Fruit fly (Drosophila melanogaster) whole organism, embryonic: ENCODE data around the gene CG4709.

Source experiments
- Adf1 ChIP-seq: fragments of 200-800 bp; sonication (Bioruptor generic); IDR thresholded peaks from 2 replicates; pipeline ENCODE4 v1.3.6; 2022; ENCODE audit warnings: missing biosample characterization, missing genetic modification characterization
- CG10267 ChIP-seq: fragments of 200-800 bp; sonication (Bioruptor generic); optimal IDR thresholded peaks from 2 replicates; lab custom pipeline; 2018; ENCODE audit warnings: missing biosample characterization, mild to moderate bottlenecking, missing genetic modification characterization, moderate library complexity
- CG10979 ChIP-seq: fragments of 200-800 bp; sonication (Bioruptor generic); optimal IDR thresholded peaks from 2 replicates; lab custom pipeline; 2018; ENCODE audit warnings: missing biosample characterization, mild to moderate bottlenecking, missing genetic modification characterization, moderate library complexity
- CG12071 ChIP-seq: fragments of 200-800 bp; sonication (Bioruptor generic); optimal IDR thresholded peaks from 3 replicates; lab custom pipeline; 2018; ENCODE audit warnings: missing biosample characterization, mild to moderate bottlenecking, missing genetic modification characterization
- CG13123 ChIP-seq: fragments of 200-800 bp; sonication (Bioruptor generic); optimal IDR thresholded peaks from 2 replicates; lab custom pipeline; 2016; ENCODE audit warnings: missing biosample characterization, missing genetic modification characterization
- CG13296 ChIP-seq: fragments of 200-800 bp; sonication (Bioruptor generic); optimal IDR thresholded peaks from 3 replicates; lab custom pipeline; 2018; ENCODE audit warnings: missing biosample characterization, mild to moderate bottlenecking, missing genetic modification characterization
- CG1792 ChIP-seq: fragments of 200-800 bp; sonication (Bioruptor generic); optimal IDR thresholded peaks from 2 replicates; lab custom pipeline; 2016; ENCODE audit warnings: missing biosample characterization, missing genetic modification characterization
- CG18011 ChIP-seq: fragments of 200-800 bp; sonication (Bioruptor generic); optimal IDR thresholded peaks from 2 replicates; lab custom pipeline; 2017; ENCODE audit warnings: missing biosample characterization, missing genetic modification characterization, mild to moderate bottlenecking, moderate library complexity, missing genotype
- CG18262 ChIP-seq: fragments of 200-800 bp; optimal IDR thresholded peaks from 3 replicates; lab custom pipeline; 2019; ENCODE audit warnings: missing biosample characterization, mild to moderate bottlenecking, missing genetic modification characterization, moderate library complexity
- CG2712 ChIP-seq: fragments of 200-800 bp; optimal IDR thresholded peaks from 3 replicates; lab custom pipeline; 2019; ENCODE audit warnings: missing biosample characterization, mild to moderate bottlenecking, missing genetic modification characterization, moderate library complexity
- CG30431 ChIP-seq: fragments of 200-800 bp; sonication (Bioruptor generic); optimal IDR thresholded peaks from 2 replicates; lab custom pipeline; 2017; ENCODE audit warnings: missing biosample characterization, missing genetic modification characterization
- CG3847 ChIP-seq: fragments of 200-800 bp; sonication (Bioruptor generic); IDR thresholded peaks from 2 replicates; pipeline ENCODE4 v1.3.6; 2022; ENCODE audit warnings: missing biosample characterization, missing genetic modification characterization
- CG6175 ChIP-seq: fragments of 200-800 bp; sonication (Bioruptor generic); IDR thresholded peaks from 3 replicates; pipeline ENCODE4 v1.3.6; 2022; ENCODE audit warnings: missing biosample characterization, missing genetic modification characterization
- CG6813 ChIP-seq: fragments of 200-800 bp; sonication (Bioruptor generic); optimal IDR thresholded peaks from 2 replicates; lab custom pipeline; 2017; ENCODE audit warnings: missing biosample characterization, missing genetic modification characterization, mild to moderate bottlenecking, moderate library complexity, missing genetic modification reagents
- CG7839 ChIP-seq: fragments of 200-800 bp; sonication (Bioruptor generic); optimal IDR thresholded peaks from 3 replicates; lab custom pipeline; 2018; ENCODE audit warnings: missing biosample characterization, mild to moderate bottlenecking, missing genetic modification characterization, moderate library complexity
- CG8765 ChIP-seq: fragments of 200-800 bp; sonication (Bioruptor generic); IDR thresholded peaks from 2 replicates; pipeline ENCODE4 v1.3.6; 2022; ENCODE audit warnings: missing biosample characterization, missing genetic modification characterization
- CG9215 ChIP-seq: fragments of 200-800 bp; sonication (Bioruptor generic); IDR thresholded peaks from 2 replicates; pipeline ENCODE4 v1.3.6; 2022; ENCODE audit warnings: missing biosample characterization, missing genetic modification characterization
- CG9437 ChIP-seq: fragments of 200-800 bp; sonication (Bioruptor generic); optimal IDR thresholded peaks from 2 replicates; lab custom pipeline; 2018; ENCODE audit warnings: missing biosample characterization, mild to moderate bottlenecking, missing genetic modification characterization
- CkIIα-i1 ChIP-seq: fragments of 200-800 bp; sonication (Bioruptor generic); IDR thresholded peaks from 2 replicates; pipeline ENCODE4 v1.3.6; 2022; ENCODE audit warnings: missing biosample characterization, missing genetic modification characterization
- Dfd ChIP-seq, 2 experiments: fragments of >200 bp; optimal IDR thresholded peaks; 2 replicates each; lab custom pipeline; 2017; ENCODE audit warnings: missing biosample characterization in 2 of 2, missing genetic modification characterization in 2 of 2
- Dll ChIP-seq: fragments of 200-800 bp; sonication (Bioruptor generic); IDR thresholded peaks from 4 replicates; pipeline ENCODE4 v1.3.6; 2022; ENCODE audit warnings: missing biosample characterization, missing genetic modification characterization; ENCODE audit not compliant: partially characterized antibody
- HHEX ChIP-seq: fragments of 200-800 bp; sonication (Bioruptor generic); optimal IDR thresholded peaks from 3 replicates; lab custom pipeline; 2017; ENCODE audit warnings: missing biosample characterization, mild to moderate bottlenecking, missing genetic modification characterization, missing genetic modification reagents
- Jarid2 ChIP-seq: fragments of 200-800 bp; sonication (Bioruptor generic); optimal IDR thresholded peaks from 3 replicates; lab custom pipeline; 2017; ENCODE audit warnings: mild to moderate bottlenecking, missing biosample characterization, missing genetic modification reagents, missing genetic modification characterization
- Max ChIP-seq: fragments of 200-800 bp; sonication (Bioruptor generic); optimal IDR thresholded peaks from 2 replicates; lab custom pipeline; 2016; ENCODE audit warnings: missing biosample characterization, mild to moderate bottlenecking, missing genetic modification characterization
- Meics ChIP-seq: fragments of 200-800 bp; sonication (Bioruptor generic); optimal IDR thresholded peaks from 2 replicates; lab custom pipeline; 2017; ENCODE audit warnings: missing biosample characterization, mild to moderate bottlenecking, missing genetic modification characterization
- NFAT ChIP-seq: fragments of 200-800 bp; sonication (Bioruptor generic); IDR thresholded peaks from 2 replicates; pipeline ENCODE4 v1.3.6; 2022; ENCODE audit warnings: missing biosample characterization, missing genetic modification characterization
- PHDP ChIP-seq: fragments of 200-800 bp; sonication (Bioruptor generic); optimal IDR thresholded peaks from 3 replicates; lab custom pipeline; 2018; ENCODE audit warnings: missing biosample characterization, mild to moderate bottlenecking, missing genetic modification characterization, moderate library complexity
- TFAM ChIP-seq: fragments of 200-800 bp; sonication (Bioruptor generic); optimal IDR thresholded peaks from 2 replicates; lab custom pipeline; 2017; ENCODE audit warnings: missing biosample characterization, missing genetic modification characterization, inconsistent platforms
- Usf ChIP-seq: fragments of 200-800 bp; sonication (Bioruptor generic); optimal IDR thresholded peaks from 2 replicates; lab custom pipeline; 2017; ENCODE audit warnings: missing genotype, missing biosample characterization, missing genetic modification characterization
- aop ChIP-seq: fragments of 200-800 bp; sonication (Bioruptor generic); IDR thresholded peaks from 2 replicates; pipeline ENCODE4 v1.3.6; 2022; ENCODE audit warnings: missing biosample characterization, missing genetic modification characterization
- ara ChIP-seq: fragments of 200-800 bp; sonication (Bioruptor generic); IDR thresholded peaks from 2 replicates; pipeline ENCODE4 v1.3.6; 2022; ENCODE audit warnings: missing biosample characterization, missing genetic modification characterization
- caup ChIP-seq: fragments of 200-800 bp; sonication (Bioruptor generic); optimal IDR thresholded peaks from 3 replicates; lab custom pipeline; 2017; ENCODE audit warnings: missing biosample characterization, mild to moderate bottlenecking, missing genetic modification characterization, moderate library complexity; ENCODE audit not compliant: severe bottlenecking
- ci ChIP-seq: fragments of 200-800 bp; sonication (Bioruptor generic); IDR thresholded peaks from 3 replicates; pipeline ENCODE4 v1.3.6; 2022; ENCODE audit warnings: missing biosample characterization, missing genetic modification characterization
- cwo ChIP-seq: fragments of 200-800 bp; sonication (Bioruptor generic); optimal IDR thresholded peaks from 3 replicates; lab custom pipeline; 2017; ENCODE audit warnings: missing biosample characterization, missing genetic modification characterization, mild to moderate bottlenecking, moderate library complexity, missing genetic modification reagents
- fru ChIP-seq: fragments of >200 bp; optimal IDR thresholded peaks from 2 replicates; lab custom pipeline; 2017
- gro ChIP-seq: fragments of 200-800 bp; sonication (Bioruptor generic); optimal IDR thresholded peaks from 2 replicates; lab custom pipeline; 2016; ENCODE audit warnings: missing biosample characterization, missing genetic modification characterization
- kah ChIP-seq: fragments of 200-800 bp; sonication (Bioruptor generic); optimal IDR thresholded peaks from 2 replicates; lab custom pipeline; 2018; ENCODE audit warnings: missing biosample characterization, mild to moderate bottlenecking, missing genetic modification characterization
- ken ChIP-seq: fragments of 200-800 bp; sonication (Bioruptor generic); IDR thresholded peaks from 3 replicates; pipeline ENCODE4 v1.3.6; 2022; ENCODE audit warnings: missing biosample characterization, missing genetic modification characterization
- nau ChIP-seq: fragments of 200-800 bp; sonication (Bioruptor generic); optimal IDR thresholded peaks from 3 replicates; lab custom pipeline; 2017; ENCODE audit warnings: missing biosample characterization, mild to moderate bottlenecking, missing genetic modification characterization, missing genetic modification reagents
- nerfin-2 ChIP-seq: fragments of 200-800 bp; sonication (Bioruptor generic); IDR thresholded peaks from 2 replicates; pipeline ENCODE4 v1.3.6; 2022; ENCODE audit warnings: missing biosample characterization, missing genetic modification characterization; ENCODE audit not compliant: partially characterized antibody
- pb ChIP-seq: fragments of 200-800 bp; sonication (Bioruptor generic); optimal IDR thresholded peaks from 3 replicates; lab custom pipeline; 2016; ENCODE audit warnings: missing biosample characterization, missing genetic modification characterization
- pita ChIP-seq: fragments of 200-800 bp; sonication (Bioruptor generic); optimal IDR thresholded peaks from 2 replicates; lab custom pipeline; 2017; ENCODE audit warnings: missing biosample characterization, mild to moderate bottlenecking, missing genetic modification characterization
- pum ChIP-seq: fragments of 200-800 bp; sonication (Bioruptor generic); optimal IDR thresholded peaks from 2 replicates; lab custom pipeline; 2016; ENCODE audit warnings: missing biosample characterization, missing genetic modification characterization
- sob ChIP-seq: fragments of 200-800 bp; sonication (Bioruptor generic); IDR thresholded peaks from 2 replicates; pipeline ENCODE4 v1.3.6; 2022; ENCODE audit warnings: missing biosample characterization, missing genetic modification characterization
- ssp ChIP-seq: fragments of 200-800 bp; sonication (Bioruptor generic); IDR thresholded peaks from 2 replicates; pipeline ENCODE4 v1.3.6; 2022; ENCODE audit warnings: missing biosample characterization, missing genetic modification characterization
- stwl ChIP-seq: fragments of 200-800 bp; sonication (Bioruptor generic); optimal IDR thresholded peaks from 3 replicates; lab custom pipeline; 2018; ENCODE audit warnings: missing biosample characterization, mild to moderate bottlenecking, missing genetic modification characterization, moderate library complexity
- twi ChIP-seq: fragments of 200-800 bp; optimal IDR thresholded peaks from 2 replicates; lab custom pipeline; 2019; ENCODE audit warnings: missing biosample characterization, mild to moderate bottlenecking, missing genetic modification characterization, moderate library complexity
- unc-4 ChIP-seq: fragments of 200-800 bp; sonication (Bioruptor generic); IDR thresholded peaks from 2 replicates; pipeline ENCODE4 v1.3.6; 2022; ENCODE audit warnings: missing biosample characterization, missing genetic modification characterization; ENCODE audit not compliant: partially characterized antibody
- usp ChIP-seq: fragments of >200 bp; optimal IDR thresholded peaks from 2 replicates; lab custom pipeline; 2017; ENCODE audit warnings: missing biosample characterization, missing genetic modification characterization

Gene CG4709

DNA sequence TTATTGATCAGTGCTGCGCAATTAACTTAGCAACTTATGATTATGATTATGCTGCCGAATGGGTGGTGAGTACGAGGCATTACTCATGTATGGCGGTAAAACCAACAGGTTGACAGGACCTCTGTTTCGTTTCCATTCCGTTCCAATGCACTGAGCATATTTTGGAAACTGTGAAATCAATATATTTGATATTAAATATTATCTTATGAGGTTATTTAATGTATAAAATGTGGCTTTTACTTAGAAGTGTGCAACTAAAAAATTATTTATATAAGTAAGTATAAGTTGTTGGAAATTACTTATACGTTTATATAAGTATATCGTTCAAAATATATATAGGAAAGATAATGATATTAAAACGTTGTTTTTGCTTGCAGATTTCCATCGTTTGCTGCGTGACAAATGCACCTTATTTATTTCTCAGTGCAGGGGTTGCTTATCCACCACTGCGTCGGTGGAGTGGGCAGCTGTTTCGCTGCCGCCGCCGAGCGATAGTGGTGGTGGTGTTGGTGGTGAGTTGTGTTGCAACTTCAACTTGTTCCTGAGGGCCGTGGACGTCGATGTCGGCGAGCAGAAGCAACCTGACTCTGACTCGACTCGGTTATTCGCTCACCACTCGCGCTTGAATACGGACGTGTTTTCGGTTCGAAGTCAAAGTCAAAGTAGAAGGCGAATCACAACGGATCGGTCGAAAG is 30.1 kb downstream of the CG4709 start, which contains the start of gene bib (continued):
- TF ChIP-seq PHDP (tag; lab: Kevin White, UChicago) (peak; percentile 81), CG10979 (tag; lab: Kevin White, UChicago) (peak; percentile 94), pb (GFP tag; lab: Kevin White, UChicago) (no peak), CG2712 (peak; percentile 95), CG6813 (GFP tag; lab: Kevin White, UChicago) (peak; percentile 87), fru (no peak), CG7839 (tag; lab: Kevin White, UChicago) (peak; percentile 91), ara (GFP tag; lab: Robert Waterston, UW) (peak; percentile 63), nerfin-2 (no peak), pita (GFP tag; lab: Kevin White, UChicago) (no peak), CG8765 (GFP tag; lab: Robert Waterston, UW) (peak; percentile 39; the same call in 1 of the 2 replicates), Dll (GFP tag; lab: Robert Waterston, UW) (no peak), Adf1 (peak; percentile 37; the same call in 1 of the 2 replicates), Jarid2 (peak; percentile 84), CG10267 (peak; percentile 89), CkIIα-i1 (GFP tag; lab: Robert Waterston, UW) (no peak), cwo (GFP tag; lab: Kevin White, UChicago) (peak; percentile 80), CG18011 (GFP tag; lab: Kevin White, UChicago) (no peak), CG13296 (GFP tag; lab: Kevin White, UChicago) (peak; percentile 73), TFAM (GFP tag; lab: Kevin White, UChicago) (peak; percentile 48), stwl (tag; lab: Kevin White, UChicago) (peak; percentile 46), aop (no peak), Usf (peak; percentile 66), CG9437 (GFP tag; lab: Kevin White, UChicago) (peak; percentile 80), HHEX (peak; percentile 75), caup (GFP tag; lab: Kevin White, UChicago) (peak; percentile 79), CG30431 (GFP tag; lab: Kevin White, UChicago) (peak; percentile 82), gro (GFP tag; lab: Kevin White, UChicago) (no peak), Meics (GFP tag; lab: Kevin White, UChicago) (peak; percentile 82), CG6175 (GFP tag; lab: Robert Waterston, UW) (peak; percentile 23; the same call in 1 of the 3 replicates), sob (GFP tag; lab: Robert Waterston, UW) (0 out of 2 replicates have a peak, but pooled peaks have one; percentile 18), CG3847 (GFP tag; lab: Robert Waterston, UW) (no peak), ken (GFP tag; lab: Robert Waterston, UW) (no peak; the same call in 2 of the 3 replicates), Max (peak; percentile 75), CG1792 (GFP tag; lab: Kevin White, UChicago) (no peak), kah (GFP tag; lab: Kevin White, UChicago) (peak; percentile 41), unc-4 (GFP tag; lab: Robert Waterston, UW) (no peak), usp (no peak), CG12071 (GFP tag; lab: Kevin White, UChicago) (no peak), CG13123 (GFP tag; lab: Kevin White, UChicago) (peak; percentile 65), nau (GFP tag; lab: Kevin White, UChicago) (peak; percentile 76), CG18262 (tag; lab: Kevin White, UChicago) (peak; percentile 96), pum (peak; percentile 6), NFAT (no peak), ssp (GFP tag; lab: Robert Waterston, UW) (peak; percentile 69), CG9215 (GFP tag; lab: Robert Waterston, UW) (peak; percentile 57), Dfd (GFP tag; optimal IDR thresholded peaks at IDR 0.05; lab: Kevin White, UChicago) (peak in 1 of 2 experiments; percentile 2), twi (tag; lab: Kevin White, UChicago) (peak; percentile 76), ci (peak; percentile 78; the same call in 2 of the 3 replicates)
